Fruit fly (Drosophila melanogaster) whole organism, embryonic: ENCODE results near the gene Oscillin.
A peak's percentile ranks its signal among the peaks of the same experiment; 100 is the strongest.

ENCODE experiments used
- ATbp ChIP-seq: fragments of 200-800 bp; sonication (Bioruptor generic); optimal IDR thresholded peaks from 2 replicates; lab custom pipeline; 2017; ENCODE audit warnings: missing biosample characterization, mild to moderate bottlenecking, missing genetic modification characterization, missing genetic modification reagents
- Awh ChIP-seq: fragments of 200-800 bp; sonication (Bioruptor generic); IDR thresholded peaks from 2 replicates; pipeline ENCODE4, ENCODE4 v1.3.6; 2022; ENCODE audit warnings: missing biosample characterization, missing genetic modification characterization
- CG12299 ChIP-seq: fragments of 200-800 bp; sonication (Bioruptor generic); optimal IDR thresholded peaks from 2 replicates; lab custom pipeline; 2018; ENCODE audit warnings: missing biosample characterization, mild to moderate bottlenecking, missing genetic modification characterization
- CG1233 ChIP-seq: fragments of 200-800 bp; sonication (Bioruptor generic); optimal IDR thresholded peaks from 4 replicates; lab custom pipeline; 2018; ENCODE audit warnings: missing biosample characterization, mild to moderate bottlenecking, missing genetic modification characterization
- CG12391 ChIP-seq: fragments of 200-800 bp; sonication (Bioruptor generic); optimal IDR thresholded peaks from 3 replicates; lab custom pipeline; 2018; ENCODE audit warnings: missing biosample characterization, mild to moderate bottlenecking, missing genetic modification characterization, moderate library complexity
- CG13123 ChIP-seq: fragments of 200-800 bp; sonication (Bioruptor generic); optimal IDR thresholded peaks from 2 replicates; lab custom pipeline; 2016; ENCODE audit warnings: missing biosample characterization, missing genetic modification characterization
- CG17359 ChIP-seq: fragments of 200-800 bp; sonication (Bioruptor generic); optimal IDR thresholded peaks from 3 replicates; lab custom pipeline; 2018; ENCODE audit warnings: missing biosample characterization, mild to moderate bottlenecking, missing genetic modification characterization, moderate library complexity
- CG18476 ChIP-seq: fragments of 200-800 bp; sonication (Bioruptor generic); optimal IDR thresholded peaks from 2 replicates; lab custom pipeline; 2016; ENCODE audit warnings: missing biosample characterization, mild to moderate bottlenecking, missing genetic modification characterization
- CG18764 ChIP-seq: fragments of 200-800 bp; sonication (Bioruptor generic); optimal IDR thresholded peaks from 3 replicates; lab custom pipeline; 2016; ENCODE audit warnings: missing biosample characterization, missing genetic modification characterization
- CG2120 ChIP-seq: fragments of 200-800 bp; sonication (Bioruptor generic); optimal IDR thresholded peaks from 3 replicates; lab custom pipeline; 2016; ENCODE audit warnings: missing biosample characterization, missing genetic modification characterization
- CG2889 ChIP-seq: fragments of 200-800 bp; sonication (Bioruptor generic); IDR thresholded peaks from 3 replicates; pipeline ENCODE4 v1.3.6; 2022; ENCODE audit warnings: missing biosample characterization, missing genetic modification characterization
- CG30431 ChIP-seq: fragments of 200-800 bp; sonication (Bioruptor generic); optimal IDR thresholded peaks from 2 replicates; lab custom pipeline; 2017; ENCODE audit warnings: missing biosample characterization, missing genetic modification characterization
- CG31365 ChIP-seq: fragments of 200-800 bp; sonication (Bioruptor generic); optimal IDR thresholded peaks from 2 replicates; lab custom pipeline; 2018; ENCODE audit warnings: missing biosample characterization, mild to moderate bottlenecking, missing genetic modification characterization
- CG32767 ChIP-seq: fragments of 200-800 bp; sonication (Bioruptor generic); IDR thresholded peaks from 2 replicates; pipeline ENCODE4 v1.3.6; 2022; ENCODE audit warnings: missing biosample characterization, missing genetic modification characterization
- CG4282 ChIP-seq: fragments of 200-800 bp; sonication (Bioruptor generic); optimal IDR thresholded peaks from 2 replicates; lab custom pipeline; 2016; ENCODE audit warnings: missing biosample characterization, missing genetic modification characterization
- CG6654 ChIP-seq: fragments of 200-800 bp; sonication (Bioruptor generic); optimal IDR thresholded peaks from 2 replicates; lab custom pipeline; 2017; ENCODE audit warnings: missing biosample characterization, mild to moderate bottlenecking, missing genetic modification characterization
- CG6683 ChIP-seq: fragments of 200-800 bp; sonication (Bioruptor generic); optimal IDR thresholded peaks from 2 replicates; lab custom pipeline; 2017; ENCODE audit warnings: missing biosample characterization, mild to moderate bottlenecking, missing genetic modification characterization, missing genetic modification reagents
- CG9797 ChIP-seq: fragments of 200-800 bp; sonication (Bioruptor generic); optimal IDR thresholded peaks from 3 replicates; lab custom pipeline; 2018; ENCODE audit warnings: missing biosample characterization, mild to moderate bottlenecking, missing genetic modification characterization
- CTCF ChIP-seq: fragments of 200-800 bp; sonication (Bioruptor generic); optimal IDR thresholded peaks from 2 replicates; lab custom pipeline; 2017; ENCODE audit warnings: missing biosample characterization, mild to moderate bottlenecking, missing genetic modification characterization, moderate library complexity
- Doc2 ChIP-seq: fragments of 200-800 bp; sonication (Bioruptor generic); IDR thresholded peaks from 2 replicates; pipeline ENCODE4 v1.3.6; 2022; ENCODE audit warnings: missing biosample characterization, missing genetic modification characterization
- Dp ChIP-seq: fragments of 200-800 bp; sonication (Bioruptor generic); optimal IDR thresholded peaks from 2 replicates; lab custom pipeline; 2018; ENCODE audit warnings: missing biosample characterization, mild to moderate bottlenecking, missing genetic modification characterization, moderate library complexity
- Drgx ChIP-seq: fragments of 200-800 bp; sonication (Bioruptor generic); IDR thresholded peaks from 2 replicates; pipeline ENCODE4 v1.3.6; 2022; ENCODE audit warnings: missing biosample characterization, missing genetic modification characterization
- Elba2 ChIP-seq: fragments of 200-800 bp; sonication (Bioruptor generic); optimal IDR thresholded peaks from 3 replicates; lab custom pipeline; 2016; ENCODE audit warnings: missing biosample characterization, missing genetic modification characterization
- Hand ChIP-seq: fragments of 200-800 bp; sonication (Bioruptor generic); optimal IDR thresholded peaks from 2 replicates; lab custom pipeline; 2017; ENCODE audit warnings: mild to moderate bottlenecking, missing biosample characterization, missing genetic modification reagents, missing genetic modification characterization
- Hmx ChIP-seq: fragments of 200-800 bp; sonication (Bioruptor generic); optimal IDR thresholded peaks from 2 replicates; lab custom pipeline; 2016; ENCODE audit warnings: missing biosample characterization, missing genetic modification characterization
- Hr3 ChIP-seq: fragments of 200-800 bp; sonication (Bioruptor generic); optimal IDR thresholded peaks from 3 replicates; lab custom pipeline; 2016; ENCODE audit warnings: missing biosample characterization, missing genetic modification characterization
- MTF-1 ChIP-seq: fragments of 200-800 bp; sonication (Bioruptor generic); optimal IDR thresholded peaks from 2 replicates; lab custom pipeline; 2018; ENCODE audit warnings: missing biosample characterization, mild to moderate bottlenecking, missing genetic modification characterization, borderline replicate concordance
- NC2α ChIP-seq: fragments of 200-800 bp; sonication (Bioruptor generic); optimal IDR thresholded peaks from 2 replicates; lab custom pipeline; 2016; ENCODE audit warnings: missing biosample characterization, missing genetic modification characterization
- NC2β ChIP-seq: fragments of 200-800 bp; sonication (Bioruptor generic); optimal IDR thresholded peaks from 2 replicates; lab custom pipeline; 2016; ENCODE audit warnings: missing biosample characterization, missing genetic modification characterization
- Oaz ChIP-seq: fragments of 200-800 bp; sonication (Bioruptor generic); IDR thresholded peaks from 2 replicates; pipeline ENCODE4 v1.3.6; 2022; ENCODE audit warnings: missing biosample characterization, missing genetic modification characterization
- Opbp ChIP-seq: fragments of 200-800 bp; sonication (Bioruptor generic); IDR thresholded peaks from 3 replicates; pipeline ENCODE4 v1.3.6; 2022; ENCODE audit warnings: missing biosample characterization, missing genetic modification characterization; ENCODE audit not compliant: partially characterized antibody
- Sry-β ChIP-seq: fragments of 200-800 bp; sonication (Bioruptor generic); optimal IDR thresholded peaks from 2 replicates; lab custom pipeline; 2018; ENCODE audit warnings: missing biosample characterization, mild to moderate bottlenecking, missing genetic modification characterization, moderate library complexity
- Xrp1 ChIP-seq: fragments of 200-800 bp; sonication (Bioruptor generic); IDR thresholded peaks from 2 replicates; pipeline ENCODE4 v1.3.6; 2022; ENCODE audit warnings: missing biosample characterization, missing genetic modification characterization
- YL-1 ChIP-seq: fragments of 200-800 bp; sonication (Bioruptor generic); optimal IDR thresholded peaks from 3 replicates; lab custom pipeline; 2017; ENCODE audit warnings: missing biosample characterization, mild to moderate bottlenecking, missing genetic modification characterization
- abd-A ChIP-seq: fragments of 200-800 bp; sonication (Bioruptor generic); optimal IDR thresholded peaks from 3 replicates; lab custom pipeline; 2019; ENCODE audit warnings: missing biosample characterization, mild to moderate bottlenecking, missing genetic modification characterization, moderate library complexity
- bigmax ChIP-seq: fragments of 200-800 bp; sonication (Bioruptor generic); optimal IDR thresholded peaks from 2 replicates; lab custom pipeline; 2018; ENCODE audit warnings: missing biosample characterization, mild to moderate bottlenecking, missing genetic modification characterization
- cg ChIP-seq: fragments of 200-800 bp; sonication (Bioruptor generic); optimal IDR thresholded peaks from 3 replicates; lab custom pipeline; 2019; ENCODE audit warnings: missing biosample characterization, mild to moderate bottlenecking, missing genetic modification characterization, moderate library complexity
- chinmo ChIP-seq: fragments of 200-800 bp; sonication (Bioruptor generic); IDR thresholded peaks from 4 replicates; pipeline ENCODE4 v1.3.6; 2022; ENCODE audit warnings: missing biosample characterization, missing genetic modification characterization; ENCODE audit not compliant: partially characterized antibody
- crc ChIP-seq: fragments of 200-800 bp; sonication (Bioruptor generic); optimal IDR thresholded peaks from 2 replicates; lab custom pipeline; 2016; ENCODE audit warnings: missing biosample characterization, missing genetic modification characterization
- fd64A ChIP-seq: fragments of 200-800 bp; sonication (Bioruptor generic); optimal IDR thresholded peaks from 3 replicates; lab custom pipeline; 2018; ENCODE audit warnings: missing biosample characterization, mild to moderate bottlenecking, missing genetic modification characterization
- jing ChIP-seq: fragments of 200-800 bp; sonication (Bioruptor generic); optimal IDR thresholded peaks from 2 replicates; lab custom pipeline; 2018; ENCODE audit warnings: missing biosample characterization, mild to moderate bottlenecking, missing genetic modification characterization
- lov ChIP-seq, 2 experiments: fragments of 200-800 bp in 1 of 2; fragments of >200 bp in 1 of 2; sonication (Bioruptor generic) in 1 of 2; IDR thresholded peaks in 1 of 2; optimal IDR thresholded peaks in 1 of 2; 2 replicates in 1 of 2; 3 replicates in 1 of 2; pipeline versions ENCODE4 v1.3.6 to Lab custom; 2017 to 2022; ENCODE audit warnings: missing biosample characterization in 1 of 2, missing genetic modification characterization in 1 of 2
- luna ChIP-seq: fragments of 200-800 bp; sonication (Bioruptor generic); optimal IDR thresholded peaks from 2 replicates; lab custom pipeline; 2016; ENCODE audit warnings: missing biosample characterization, missing genetic modification characterization
- peb ChIP-seq: fragments of 200-800 bp; sonication (Bioruptor generic); IDR thresholded peaks from 2 replicates; pipeline ENCODE4 v1.3.6; 2022; ENCODE audit warnings: missing biosample characterization, missing genetic modification characterization
- pho ChIP-seq: fragments of 200-800 bp; sonication (Bioruptor generic); optimal IDR thresholded peaks from 2 replicates; lab custom pipeline; 2016; ENCODE audit warnings: missing biosample characterization, missing genetic modification characterization
- phol ChIP-seq: fragments of 200-800 bp; sonication (Bioruptor generic); optimal IDR thresholded peaks from 3 replicates; lab custom pipeline; 2018; ENCODE audit warnings: missing biosample characterization, mild to moderate bottlenecking, missing genetic modification characterization, moderate library complexity
- slbo ChIP-seq: fragments of 200-800 bp; sonication (Bioruptor generic); IDR thresholded peaks from 2 replicates; pipeline ENCODE4 v1.3.6; 2022; ENCODE audit warnings: missing biosample characterization, missing genetic modification characterization
- sna ChIP-seq: fragments of 200-800 bp; sonication (Bioruptor generic); IDR thresholded peaks from 2 replicates; pipeline ENCODE4 v1.3.6; 2022; ENCODE audit warnings: missing biosample characterization, missing genetic modification characterization; ENCODE audit not compliant: partially characterized antibody
- stc ChIP-seq: fragments of 200-800 bp; sonication (Bioruptor generic); IDR thresholded peaks from 2 replicates; pipeline ENCODE4 v1.3.6; 2022; ENCODE audit warnings: missing biosample characterization, missing genetic modification characterization
- zfh1 ChIP-seq: fragments of 200-800 bp; sonication (Bioruptor generic); IDR thresholded peaks from 3 replicates; pipeline ENCODE4 v1.3.6; 2022; ENCODE audit warnings: missing biosample characterization, missing genetic modification characterization

The Oscillin gene

DNA sequence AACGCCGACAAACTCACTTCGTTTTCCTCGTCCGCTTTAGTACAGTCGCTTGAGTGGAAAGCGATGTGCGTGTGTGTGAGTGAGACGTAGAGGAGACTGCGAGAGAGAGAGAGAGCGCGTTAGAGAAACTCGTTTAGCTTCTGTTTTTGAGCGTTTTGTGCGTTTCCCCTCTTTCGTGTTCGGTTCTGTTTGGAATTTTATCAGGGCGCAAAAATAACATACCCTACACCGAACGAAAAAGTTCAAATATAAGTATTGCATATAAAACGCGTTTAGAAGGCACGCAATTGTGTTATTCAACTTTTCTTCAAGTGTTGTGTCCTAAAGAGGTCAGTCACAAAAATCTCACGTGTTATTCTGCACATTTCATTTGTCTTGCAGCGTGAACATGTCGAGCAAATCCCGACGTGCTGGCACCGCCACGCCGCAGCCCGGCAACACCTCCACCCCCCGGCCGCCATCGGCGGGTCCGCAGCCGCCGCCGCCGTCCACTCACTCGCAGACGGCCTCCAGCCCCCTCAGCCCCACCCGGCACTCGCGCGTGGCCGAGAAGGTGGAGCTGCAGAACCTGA lies 3.9 kb upstream of the Oscillin start (continued):
- peak; percentile 27; the same call in 1 of the 2 replicates for TF ChIP-seq stc
- TF ChIP-seq CG13123 (GFP tag; lab: Kevin White, UChicago) = no peak
- TF ChIP-seq CG30431 = no peak
- TF ChIP-seq Oaz (GFP tag; lab: Robert Waterston, UW) = no peak
- TF ChIP-seq abd-A (tag; lab: Kevin White, UChicago) = no peak
- no peak for TF ChIP-seq CTCF
- no peak for TF ChIP-seq CG1233 (GFP tag; lab: Kevin White, UChicago)
- TF ChIP-seq CG6654 (GFP tag; lab: Kevin White, UChicago) = no peak
- TF ChIP-seq CG32767 (GFP tag; lab: Robert Waterston, UW) = peak; percentile 58; the same call in 1 of the 2 replicates
- no peak for TF ChIP-seq NC2β (GFP tag; lab: Kevin White, UChicago)
- TF ChIP-seq Opbp = 0 out of 3 replicates have a peak, but pooled peaks have one; percentile 6
- no peak for TF ChIP-seq luna
- peak; percentile 38 for TF ChIP-seq pho
- no peak for TF ChIP-seq MTF-1 (GFP tag; lab: Kevin White, UChicago)
- no peak for TF ChIP-seq phol (tag; lab: Kevin White, UChicago)
- TF ChIP-seq lov (optimal IDR thresholded peaks at IDR 0.05; lab: Kevin White, UChicago) = no peak
- TF ChIP-seq lov (GFP tag; IDR thresholded peaks at IDR 0.05; lab: Robert Waterston, UW) = 0 out of 3 replicates have a peak, but pooled peaks have one; percentile 42
- TF ChIP-seq slbo (GFP tag; lab: Robert Waterston, UW) = peak; percentile 71
- no peak for TF ChIP-seq Hmx
- no peak for TF ChIP-seq NC2α
- TF ChIP-seq CG18764 (GFP tag; lab: Kevin White, UChicago) = no peak
- TF ChIP-seq cg (GFP tag; lab: Kevin White, UChicago) = peak; percentile 88
- no peak for TF ChIP-seq sna (GFP tag; lab: Robert Waterston, UW)
- TF ChIP-seq CG2889 (GFP tag; lab: Robert Waterston, UW) = 0 out of 3 replicates have a peak, but pooled peaks have one; percentile 32
- TF ChIP-seq CG31365 (tag; lab: Kevin White, UChicago) = no peak
- peak; percentile 44 for TF ChIP-seq CG17359
- no peak for TF ChIP-seq CG12299 (tag; lab: Kevin White, UChicago)
- peak; percentile 59 for TF ChIP-seq Awh (GFP tag; lab: Robert Waterston, UW)
- TF ChIP-seq CG9797 (GFP tag; lab: Kevin White, UChicago) = no peak
- TF ChIP-seq CG18476 (GFP tag; lab: Kevin White, UChicago) = no peak
- TF ChIP-seq peb (GFP tag; lab: Robert Waterston, UW) = no peak; the same call in 1 of the 2 replicates
- peak; percentile 53 for TF ChIP-seq CG12391 (tag; lab: Kevin White, UChicago)
- TF ChIP-seq Dp (GFP tag; lab: Kevin White, UChicago) = no peak
- TF ChIP-seq bigmax (GFP tag; lab: Kevin White, UChicago) = no peak
- TF ChIP-seq Hr3 (GFP tag; lab: Kevin White, UChicago) = peak; percentile 50
- peak; percentile 47 for TF ChIP-seq ATbp
- no peak for TF ChIP-seq crc (GFP tag; lab: Kevin White, UChicago)
- TF ChIP-seq jing (GFP tag; lab: Kevin White, UChicago) = no peak
- TF ChIP-seq CG6683 (GFP tag; lab: Kevin White, UChicago) = no peak
- TF ChIP-seq Doc2 (GFP tag; lab: Robert Waterston, UW) = no peak
- no peak for TF ChIP-seq Elba2 (GFP tag; lab: Kevin White, UChicago)
- peak; percentile 76; the same call in 2 of the 3 replicates for TF ChIP-seq zfh1 (GFP tag; lab: Robert Waterston, UW)
- no peak for TF ChIP-seq Sry-β (GFP tag; lab: Kevin White, UChicago)
- TF ChIP-seq chinmo (GFP tag; lab: Robert Waterston, UW) = peak; percentile 70; the same call in 2 of the 4 replicates
- TF ChIP-seq Hand = peak; percentile 35
- no peak for TF ChIP-seq CG4282
- TF ChIP-seq YL-1 (GFP tag; lab: Kevin White, UChicago) = no peak
- peak; percentile 76 for TF ChIP-seq CG2120 (GFP tag; lab: Kevin White, UChicago)
- TF ChIP-seq fd64A (GFP tag; lab: Kevin White, UChicago) = no peak
- peak; percentile 61; the same call in 1 of the 2 replicates for TF ChIP-seq Xrp1 (GFP tag; lab: Robert Waterston, UW)
- TF ChIP-seq Drgx (GFP tag; lab: Robert Waterston, UW) = peak; percentile 68
